Fruit fly (Drosophila melanogaster): ENCODE data around the gene Syx18.

dm6 chr3R:24659173-24659846 lies 33.9 kb upstream of the Syx18 start, which contains the start of gene CG31126:
- TF ChIP-seq psq (optimal IDR thresholded peaks at IDR 0.05): no peak
- no peak for TF ChIP-seq h (optimal IDR thresholded peaks at IDR 0.05)
- no peak for TF ChIP-seq insv (optimal IDR thresholded peaks at IDR 0.05)
- TF ChIP-seq Myc (optimal IDR thresholded peaks at IDR 0.05): no peak
- no peak for TF ChIP-seq Sin3A (optimal IDR thresholded peaks at IDR 0.05)

All from Kc167 (cell line).